Fruit fly (Drosophila melanogaster) whole organism: ENCODE data around the gene ssp6.

Experiments used
- CG8478 ChIP-seq: fragments of >200 bp; optimal IDR thresholded peaks from 2 replicates; lab custom pipeline; 2018; ENCODE audit warnings: inconsistent platforms
- pan ChIP-seq: fragments of >200 bp; optimal IDR thresholded peaks from 2 replicates; lab custom pipeline; 2017
- psq ChIP-seq: fragments of >200 bp; optimal IDR thresholded peaks from 2 replicates; lab custom pipeline; 2017

DNA sequence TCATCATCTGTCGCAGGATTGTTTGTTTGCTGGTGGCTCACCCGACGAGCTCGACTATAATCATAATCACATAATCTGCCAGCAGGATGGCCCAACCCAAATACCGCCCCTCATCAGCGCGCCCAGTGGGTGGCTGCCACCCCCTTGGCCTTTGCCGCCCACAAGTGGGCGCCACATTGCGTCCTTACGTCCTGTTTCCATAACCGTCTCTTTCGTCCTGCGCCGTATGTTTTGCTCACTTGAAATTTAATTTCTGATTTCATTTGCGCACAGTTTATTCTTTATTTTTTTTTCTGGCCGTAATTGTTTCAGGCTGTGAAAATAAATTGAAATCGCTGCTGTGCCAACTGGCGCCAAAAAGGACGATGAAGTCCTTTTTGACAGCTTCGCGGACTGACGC, 28.9 kb downstream of the ssp6 start:
- TF ChIP-seq CG8478 (lab: Kevin White, UChicago) (no peak), psq (lab: Kevin White, UChicago) (no peak), pan (lab: Kevin White, UChicago) (no peak)
